Fruit fly (Drosophila melanogaster) whole organism, embryonic: Measurements from ENCODE around the gene moody.
A peak's percentile ranks its signal among the peaks of the same experiment; 100 is the strongest.

Experiments used
- CG10321 ChIP-seq: fragments of 200-800 bp; sonication (Bioruptor generic); IDR thresholded peaks from 2 replicates; pipeline ENCODE4 v1.3.6; 2022; ENCODE audit warnings: missing biosample characterization, missing genetic modification characterization
- CG10366 ChIP-seq: fragments of 200-800 bp; sonication (Bioruptor generic); IDR thresholded peaks from 2 replicates; pipeline ENCODE4 v1.3.6; 2022; ENCODE audit warnings: missing biosample characterization, missing genetic modification characterization
- CG10462 ChIP-seq: fragments of 200-800 bp; sonication (Bioruptor generic); optimal IDR thresholded peaks from 2 replicates; lab custom pipeline; 2016; ENCODE audit warnings: missing biosample characterization, missing genetic modification characterization
- CG11247 ChIP-seq: fragments of 200-800 bp; sonication (Bioruptor generic); IDR thresholded peaks from 2 replicates; pipeline ENCODE4 v1.3.6; 2022; ENCODE audit warnings: missing biosample characterization, missing genetic modification characterization
- CG12104 ChIP-seq: fragments of 200-800 bp; sonication (Bioruptor generic); optimal IDR thresholded peaks from 3 replicates; lab custom pipeline; 2016; ENCODE audit warnings: missing biosample characterization, missing genetic modification characterization
- CG12299 ChIP-seq: fragments of 200-800 bp; sonication (Bioruptor generic); optimal IDR thresholded peaks from 2 replicates; lab custom pipeline; 2018; ENCODE audit warnings: missing biosample characterization, mild to moderate bottlenecking, missing genetic modification characterization
- CG13624 ChIP-seq: fragments of 200-800 bp; sonication (Bioruptor generic); optimal IDR thresholded peaks from 2 replicates; lab custom pipeline; 2016; ENCODE audit warnings: missing biosample characterization, missing genetic modification characterization
- CG13775 ChIP-seq: fragments of 200-800 bp; sonication (Bioruptor generic); optimal IDR thresholded peaks from 3 replicates; lab custom pipeline; 2017; ENCODE audit warnings: missing biosample characterization, mild to moderate bottlenecking, missing genetic modification characterization
- CG1529 ChIP-seq: fragments of 200-800 bp; sonication (Bioruptor generic); optimal IDR thresholded peaks from 3 replicates; lab custom pipeline; 2018; ENCODE audit warnings: missing biosample characterization, missing genetic modification characterization
- CG1792 ChIP-seq: fragments of 200-800 bp; sonication (Bioruptor generic); optimal IDR thresholded peaks from 2 replicates; lab custom pipeline; 2016; ENCODE audit warnings: missing biosample characterization, missing genetic modification characterization
- CG18011 ChIP-seq: fragments of 200-800 bp; sonication (Bioruptor generic); optimal IDR thresholded peaks from 2 replicates; lab custom pipeline; 2017; ENCODE audit warnings: missing biosample characterization, missing genetic modification characterization, mild to moderate bottlenecking, moderate library complexity, missing genotype
- CG18476 ChIP-seq: fragments of 200-800 bp; sonication (Bioruptor generic); optimal IDR thresholded peaks from 2 replicates; lab custom pipeline; 2016; ENCODE audit warnings: missing biosample characterization, mild to moderate bottlenecking, missing genetic modification characterization
- CG30403 ChIP-seq: fragments of 200-800 bp; sonication (Bioruptor generic); optimal IDR thresholded peaks from 3 replicates; lab custom pipeline; 2016; ENCODE audit warnings: missing biosample characterization, missing genetic modification characterization
- CG30431 ChIP-seq: fragments of 200-800 bp; sonication (Bioruptor generic); optimal IDR thresholded peaks from 2 replicates; lab custom pipeline; 2017; ENCODE audit warnings: missing biosample characterization, missing genetic modification characterization
- CG32767 ChIP-seq: fragments of 200-800 bp; sonication (Bioruptor generic); IDR thresholded peaks from 2 replicates; pipeline ENCODE4 v1.3.6; 2022; ENCODE audit warnings: missing biosample characterization, missing genetic modification characterization
- CG33213 ChIP-seq: fragments of 200-800 bp; sonication (Bioruptor generic); optimal IDR thresholded peaks from 3 replicates; lab custom pipeline; 2016; ENCODE audit warnings: missing biosample characterization, missing genetic modification characterization
- CG4820 ChIP-seq: fragments of 200-800 bp; sonication (Bioruptor generic); optimal IDR thresholded peaks from 3 replicates; lab custom pipeline; 2016; ENCODE audit warnings: missing biosample characterization, missing genetic modification characterization
- CG8359 ChIP-seq: fragments of 200-800 bp; sonication (Bioruptor generic); optimal IDR thresholded peaks from 2 replicates; lab custom pipeline; 2017; ENCODE audit warnings: missing biosample characterization, mild to moderate bottlenecking, missing genetic modification characterization, borderline replicate concordance
- CG9876 ChIP-seq: fragments of 200-800 bp; sonication (Bioruptor generic); optimal IDR thresholded peaks from 2 replicates; lab custom pipeline; 2016; ENCODE audit warnings: missing biosample characterization, missing genetic modification characterization
- CG9932 ChIP-seq: fragments of 200-800 bp; sonication (Bioruptor generic); IDR thresholded peaks from 2 replicates; pipeline ENCODE4 v1.3.6; 2022; ENCODE audit warnings: missing biosample characterization, missing genetic modification characterization
- Dref ChIP-seq: fragments of 200-800 bp; sonication (Bioruptor generic); IDR thresholded peaks from 2 replicates; pipeline ENCODE4 v1.3.6; 2022; ENCODE audit warnings: missing biosample characterization, missing genetic modification characterization
- Elba2 ChIP-seq: fragments of 200-800 bp; sonication (Bioruptor generic); optimal IDR thresholded peaks from 3 replicates; lab custom pipeline; 2016; ENCODE audit warnings: missing biosample characterization, missing genetic modification characterization
- Fer3 ChIP-seq: fragments of 200-800 bp; sonication (Bioruptor generic); optimal IDR thresholded peaks from 2 replicates; lab custom pipeline; 2018; ENCODE audit warnings: missing biosample characterization, mild to moderate bottlenecking, missing genetic modification characterization, moderate library complexity
- Gug ChIP-seq: fragments of 200-800 bp; sonication (Bioruptor generic); IDR thresholded peaks from 4 replicates; pipeline ENCODE4 v1.3.6; 2022; ENCODE audit warnings: missing biosample characterization, missing genetic modification characterization
- HLH3B ChIP-seq: fragments of 200-800 bp; sonication (Bioruptor generic); IDR thresholded peaks from 2 replicates; pipeline ENCODE4 v1.3.6; 2022; ENCODE audit warnings: missing biosample characterization, missing genetic modification characterization
- Hr39 ChIP-seq: fragments of >200 bp; optimal IDR thresholded peaks from 2 replicates; lab custom pipeline; 2017
- Med ChIP-seq: fragments of 200-800 bp; sonication (Bioruptor generic); peaks from one replicate; lab custom pipeline; 2016; ENCODE audit warnings: missing biosample characterization, missing genetic modification characterization, mild to moderate bottlenecking, inconsistent platforms, moderate library complexity
- Optix ChIP-seq: fragments of 200-800 bp; sonication (Bioruptor generic); IDR thresholded peaks from 3 replicates; pipeline ENCODE4 v1.3.6; 2022; ENCODE audit warnings: missing biosample characterization, missing genetic modification characterization
- PHDP ChIP-seq: fragments of 200-800 bp; sonication (Bioruptor generic); optimal IDR thresholded peaks from 3 replicates; lab custom pipeline; 2018; ENCODE audit warnings: missing biosample characterization, mild to moderate bottlenecking, missing genetic modification characterization, moderate library complexity
- Sin3A ChIP-seq: fragments of >200 bp; optimal IDR thresholded peaks from 2 replicates; lab custom pipeline; 2018
- Sry-β ChIP-seq: fragments of 200-800 bp; sonication (Bioruptor generic); optimal IDR thresholded peaks from 2 replicates; lab custom pipeline; 2018; ENCODE audit warnings: missing biosample characterization, mild to moderate bottlenecking, missing genetic modification characterization, moderate library complexity
- Ssrp ChIP-seq: fragments of 200-800 bp; sonication (Bioruptor generic); optimal IDR thresholded peaks from 2 replicates; lab custom pipeline; 2018; ENCODE audit warnings: missing biosample characterization, mild to moderate bottlenecking, missing genetic modification characterization, moderate library complexity
- Vsx1 ChIP-seq: fragments of 200-800 bp; sonication (Bioruptor generic); optimal IDR thresholded peaks from 2 replicates; lab custom pipeline; 2017; ENCODE audit warnings: missing biosample characterization, mild to moderate bottlenecking, missing genetic modification characterization, missing genetic modification reagents
- abd-A ChIP-seq: fragments of 200-800 bp; sonication (Bioruptor generic); optimal IDR thresholded peaks from 3 replicates; lab custom pipeline; 2019; ENCODE audit warnings: missing biosample characterization, mild to moderate bottlenecking, missing genetic modification characterization, moderate library complexity
- cad ChIP-seq: fragments of >200 bp; optimal IDR thresholded peaks from 2 replicates; lab custom pipeline; 2017; ENCODE audit warnings: missing biosample characterization, missing genetic modification characterization
- dan ChIP-seq: fragments of 200-800 bp; sonication (Bioruptor generic); IDR thresholded peaks from 2 replicates; pipeline ENCODE4 v1.3.6; 2022; ENCODE audit warnings: missing biosample characterization, missing genetic modification characterization
- dysf ChIP-seq: fragments of 200-800 bp; sonication (Bioruptor generic); IDR thresholded peaks from 3 replicates; pipeline ENCODE4 v1.3.6; 2022; ENCODE audit warnings: missing biosample characterization, missing genetic modification characterization
- ems ChIP-seq: fragments of 200-800 bp; sonication (Bioruptor generic); optimal IDR thresholded peaks from 3 replicates; lab custom pipeline; 2016; ENCODE audit warnings: missing biosample characterization, missing genetic modification characterization
- fd96Cb ChIP-seq: fragments of 200-800 bp; sonication (Bioruptor generic); optimal IDR thresholded peaks from 2 replicates; lab custom pipeline; 2018; ENCODE audit warnings: missing biosample characterization, mild to moderate bottlenecking, missing genetic modification characterization, moderate library complexity
- ftz-f1 ChIP-seq: fragments of 200-800 bp; sonication (Bioruptor generic); optimal IDR thresholded peaks from 2 replicates; lab custom pipeline; 2016; ENCODE audit warnings: missing biosample characterization, missing genetic modification characterization
- her ChIP-seq: fragments of 200-800 bp; sonication (Bioruptor generic); optimal IDR thresholded peaks from 2 replicates; lab custom pipeline; 2016; ENCODE audit warnings: missing biosample characterization, missing genetic modification characterization
- hth ChIP-seq: fragments of >200 bp; optimal IDR thresholded peaks from 2 replicates; lab custom pipeline; 2017; ENCODE audit warnings: inconsistent platforms
- insv ChIP-seq, 2 experiments: fragments of 200-800 bp; sonication (Bioruptor generic); optimal IDR thresholded peaks; 3 replicates each; lab custom pipeline; 2016 to 2018; ENCODE audit warnings: missing biosample characterization in 2 of 2, missing genetic modification characterization in 2 of 2
- kni ChIP-seq: fragments of 200-800 bp; sonication (Bioruptor generic); optimal IDR thresholded peaks from 3 replicates; lab custom pipeline; 2017; ENCODE audit warnings: mild to moderate bottlenecking, missing biosample characterization, missing genetic modification reagents, missing genetic modification characterization
- knrl ChIP-seq: fragments of 200-800 bp; sonication (Bioruptor generic); IDR thresholded peaks from 3 replicates; pipeline ENCODE4 v1.3.6; 2022; ENCODE audit warnings: missing biosample characterization, missing genetic modification characterization; ENCODE audit not compliant: partially characterized antibody
- luna ChIP-seq: fragments of 200-800 bp; sonication (Bioruptor generic); optimal IDR thresholded peaks from 2 replicates; lab custom pipeline; 2016; ENCODE audit warnings: missing biosample characterization, missing genetic modification characterization
- nau ChIP-seq: fragments of 200-800 bp; sonication (Bioruptor generic); optimal IDR thresholded peaks from 3 replicates; lab custom pipeline; 2017; ENCODE audit warnings: missing biosample characterization, mild to moderate bottlenecking, missing genetic modification characterization, missing genetic modification reagents
- pb ChIP-seq: fragments of 200-800 bp; sonication (Bioruptor generic); optimal IDR thresholded peaks from 3 replicates; lab custom pipeline; 2016; ENCODE audit warnings: missing biosample characterization, missing genetic modification characterization
- pzg ChIP-seq: fragments of 200-800 bp; sonication (Bioruptor generic); optimal IDR thresholded peaks from 3 replicates; lab custom pipeline; 2018; ENCODE audit warnings: missing biosample characterization, mild to moderate bottlenecking, missing genetic modification characterization, moderate library complexity
- ranshi ChIP-seq: fragments of 200-800 bp; sonication (Bioruptor generic); IDR thresholded peaks from 2 replicates; pipeline ENCODE4 v1.3.6; 2022; ENCODE audit warnings: missing biosample characterization, missing genetic modification characterization
- so ChIP-seq: fragments of 200-800 bp; sonication (Bioruptor generic); IDR thresholded peaks from 3 replicates; pipeline ENCODE4 v1.3.6; 2022; ENCODE audit warnings: missing biosample characterization, missing genetic modification characterization

The moody gene

dm6 chrX:2041312-2041918 is 8.5 kb downstream of the moody start, which contains the start of gene CG4313 (continued):
- TF ChIP-seq Elba2 (GFP tag; lab: Kevin White, UChicago) (no peak), CG9876 (GFP tag; lab: Kevin White, UChicago) (peak; percentile 33), CG10321 (no peak), CG33213 (GFP tag; lab: Kevin White, UChicago) (peak; percentile 24), CG10462 (GFP tag; lab: Kevin White, UChicago) (no peak), nau (GFP tag; lab: Kevin White, UChicago) (peak; percentile 6), HLH3B (peak; percentile 27; the same call in 1 of the 2 replicates), luna (GFP tag; lab: Kevin White, UChicago) (peak; percentile 44), Gug (GFP tag; lab: Robert Waterston, UW) (peak; percentile 77; the same call in 3 of the 4 replicates), CG1529 (GFP tag; lab: Kevin White, UChicago) (no peak), cad (GFP tag; lab: Kevin White, UChicago) (no peak), insv (GFP tag; optimal IDR thresholded peaks at IDR 0.05; lab: Kevin White, UChicago) (no peak), CG12299 (tag; lab: Kevin White, UChicago) (peak; percentile 49), Sry-β (GFP tag; lab: Kevin White, UChicago) (peak; percentile 80), Dref (GFP tag; lab: Robert Waterston, UW) (no peak), so (GFP tag; lab: Robert Waterston, UW) (0 out of 3 replicates have a peak, but pooled peaks have one; percentile 26), ranshi (GFP tag; lab: Robert Waterston, UW) (0 out of 2 replicates have a peak, but pooled peaks have one; percentile 52), pb (GFP tag; lab: Kevin White, UChicago) (peak; percentile 25), Sin3A (lab: Kevin White, UChicago) (peak; percentile 75), CG10366 (peak; percentile 45; the same call in 1 of the 2 replicates), CG9932 (GFP tag; lab: Robert Waterston, UW) (peak; percentile 87), Optix (0 out of 3 replicates have a peak, but pooled peaks have one; percentile 48), CG18011 (GFP tag; lab: Kevin White, UChicago) (peak; percentile 53), CG18476 (GFP tag; lab: Kevin White, UChicago) (peak; percentile 45), Med (peak; percentile 95), CG8359 (GFP tag; lab: Kevin White, UChicago) (no peak), CG30403 (GFP tag; lab: Kevin White, UChicago) (peak; percentile 81), kni (peak; percentile 21), fd96Cb (peak; percentile 62), CG11247 (peak; percentile 48; the same call in 1 of the 2 replicates), Vsx1 (no peak), CG30431 (no peak), Ssrp (tag; lab: Kevin White, UChicago) (peak; percentile 53), Hr39 (lab: Kevin White, UChicago) (no peak), dan (GFP tag; lab: Robert Waterston, UW) (0 out of 2 replicates have a peak, but pooled peaks have one; percentile 31), CG4820 (GFP tag; lab: Kevin White, UChicago) (peak; percentile 65), knrl (GFP tag; lab: Robert Waterston, UW) (peak; percentile 92), PHDP (peak; percentile 52), hth (lab: Kevin White, UChicago) (no peak), her (GFP tag; lab: Kevin White, UChicago) (peak; percentile 65), pzg (GFP tag; lab: Kevin White, UChicago) (peak; percentile 42), ftz-f1 (GFP tag; lab: Kevin White, UChicago) (no peak), CG32767 (GFP tag; lab: Robert Waterston, UW) (no peak), Fer3 (tag; lab: Kevin White, UChicago) (peak; percentile 72), CG1792 (GFP tag; lab: Kevin White, UChicago) (peak; percentile 48), abd-A (no peak), ems (GFP tag; lab: Kevin White, UChicago) (peak; percentile 66), dysf (peak; percentile 76), CG13624 (peak; percentile 80), CG13775 (GFP tag; lab: Kevin White, UChicago) (peak; percentile 63), CG12104 (GFP tag; lab: Kevin White, UChicago) (peak; percentile 60)
